Fruit fly (Drosophila melanogaster): ENCODE data around the gene BBS5.

BBS5 gene

DNA sequence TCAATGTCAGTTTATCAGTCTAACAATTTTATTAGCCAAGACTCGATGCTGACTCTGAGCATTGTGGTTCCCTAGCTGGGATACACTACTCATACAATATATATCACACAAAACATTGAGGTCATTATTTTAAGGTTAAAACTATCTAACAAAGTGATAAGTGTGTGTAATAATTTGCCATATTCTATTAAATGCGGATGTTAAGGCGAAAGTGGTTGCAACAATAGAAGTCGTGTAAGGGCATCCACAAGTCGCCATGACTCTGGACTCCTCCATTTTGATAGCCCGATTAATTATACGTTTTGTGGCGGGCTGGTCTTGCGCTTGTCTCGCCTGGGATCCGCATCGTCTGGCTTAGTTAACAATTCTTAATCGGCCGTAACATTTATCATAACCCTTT is 30.7 kb downstream of the BBS5 start (continued):
- TF ChIP-seq CG14667 (GFP tag; IDR thresholded peaks at IDR 0.05) = no peak; the same call in 1 of the 2 replicates
- peak; percentile 68 for TF ChIP-seq oc (tag; optimal IDR thresholded peaks at IDR 0.05)
- no peak for TF ChIP-seq CG30020 (tag; optimal IDR thresholded peaks at IDR 0.05)
- no peak for TF ChIP-seq NC2α (GFP tag; optimal IDR thresholded peaks at IDR 0.05)
- no peak for TF ChIP-seq CG2889 (GFP tag; IDR thresholded peaks at IDR 0.05)
- no peak for TF ChIP-seq sim (GFP tag; IDR thresholded peaks at IDR 0.05)
- peak; percentile 37 for TF ChIP-seq gcm (GFP tag; optimal IDR thresholded peaks at IDR 0.05)
- 0 out of 3 replicates have a peak, but pooled peaks have one; percentile 37 for TF ChIP-seq otp (GFP tag; IDR thresholded peaks at IDR 0.05)
- TF ChIP-seq CG4707 (GFP tag; optimal IDR thresholded peaks at IDR 0.05) = no peak
- no peak for TF ChIP-seq fu2 (GFP tag; optimal IDR thresholded peaks at IDR 0.05)
- no peak for TF ChIP-seq C15 (GFP tag; IDR thresholded peaks at IDR 0.05)
- no peak for TF ChIP-seq CG13296 (GFP tag; optimal IDR thresholded peaks at IDR 0.05)
- TF ChIP-seq btn (GFP tag; optimal IDR thresholded peaks at IDR 0.05) = no peak
- no peak for TF ChIP-seq org-1 (GFP tag; optimal IDR thresholded peaks at IDR 0.05)
- no peak for TF ChIP-seq Ada2b (GFP tag; IDR thresholded peaks at IDR 0.05)
- TF ChIP-seq CG8290 (GFP tag; optimal IDR thresholded peaks at IDR 0.05) = no peak
- no peak for TF ChIP-seq CG8290 (tag; optimal IDR thresholded peaks at IDR 0.05)
- 0 out of 3 replicates have a peak, but pooled peaks have one; percentile 5 for TF ChIP-seq gce (GFP tag; IDR thresholded peaks at IDR 0.05)
- peak; percentile 48; the same call in 1 of the 3 replicates for TF ChIP-seq croc (GFP tag; conservative IDR thresholded peaks at IDR 0.05)
- TF ChIP-seq lab (GFP tag; optimal IDR thresholded peaks at IDR 0.05) = no peak
- no peak for TF ChIP-seq NK7.1 (GFP tag; optimal IDR thresholded peaks at IDR 0.05)
- TF ChIP-seq bsh (GFP tag; optimal IDR thresholded peaks at IDR 0.05) = peak in 1 of 2 experiments; percentile 79
- TF ChIP-seq CG10462 (GFP tag; optimal IDR thresholded peaks at IDR 0.05) = peak; percentile 9
- TF ChIP-seq Nf-YB (GFP tag; optimal IDR thresholded peaks at IDR 0.05) = no peak
- no peak for TF ChIP-seq CG7963 (GFP tag; IDR thresholded peaks at IDR 0.05; ENCODE audit: partially characterized antibody)
- no peak for TF ChIP-seq h (optimal IDR thresholded peaks at IDR 0.05)
- TF ChIP-seq ems (GFP tag; optimal IDR thresholded peaks at IDR 0.05) = peak; percentile 8
- TF ChIP-seq CG15514 (GFP tag; optimal IDR thresholded peaks at IDR 0.05) = no peak
- TF ChIP-seq kni (GFP tag; optimal IDR thresholded peaks at IDR 0.05) = peak; percentile 35
- no peak for TF ChIP-seq eyg (GFP tag; optimal IDR thresholded peaks at IDR 0.05)
- TF ChIP-seq CG3065 (GFP tag; optimal IDR thresholded peaks at IDR 0.05) = no peak
- no peak for TF ChIP-seq CG31388 (GFP tag; optimal IDR thresholded peaks at IDR 0.05)
- TF ChIP-seq pfk (GFP tag; optimal IDR thresholded peaks at IDR 0.05) = no peak
- TF ChIP-seq gsb-n (tag; optimal IDR thresholded peaks at IDR 0.05) = peak; percentile 65
- peak; percentile 1 for TF ChIP-seq CG1647 (GFP tag; optimal IDR thresholded peaks at IDR 0.05)
- peak; percentile 52 for TF ChIP-seq Oli (tag; optimal IDR thresholded peaks at IDR 0.05)
- no peak for TF ChIP-seq CG7271 (tag; optimal IDR thresholded peaks at IDR 0.05)
- TF ChIP-seq CG2712 (tag; optimal IDR thresholded peaks at IDR 0.05) = peak; percentile 77
- peak; percentile 58 for TF ChIP-seq HLH3B (GFP tag; IDR thresholded peaks at IDR 0.05)
- peak; percentile 84 for TF ChIP-seq CG1603 (tag; optimal IDR thresholded peaks at IDR 0.05)
- TF ChIP-seq CG42726 (GFP tag; IDR thresholded peaks at IDR 0.05; ENCODE audit: partially characterized antibody) = no peak
- no peak for TF ChIP-seq CG4328 (GFP tag; optimal IDR thresholded peaks at IDR 0.05)
- peak; percentile 60; the same call in 2 of the 3 replicates for TF ChIP-seq zfh1 (GFP tag; IDR thresholded peaks at IDR 0.05)
- no peak for TF ChIP-seq Hand (GFP tag; optimal IDR thresholded peaks at IDR 0.05)
- no peak for TF ChIP-seq PHDP (tag; optimal IDR thresholded peaks at IDR 0.05)
- no peak for TF ChIP-seq Usf (GFP tag; optimal IDR thresholded peaks at IDR 0.05)
- no peak for TF ChIP-seq z (GFP tag; IDR thresholded peaks at IDR 0.05)
- no peak for TF ChIP-seq BEAF-32 (GFP tag; optimal IDR thresholded peaks at IDR 0.05)
- TF ChIP-seq Sox100B (GFP tag; optimal IDR thresholded peaks at IDR 0.05) = peak; percentile 15
- peak; percentile 47 for TF ChIP-seq ATbp (GFP tag; optimal IDR thresholded peaks at IDR 0.05)
- TF ChIP-seq prd (optimal IDR thresholded peaks at IDR 0.05) = no peak
- TF ChIP-seq prd (GFP tag; IDR thresholded peaks at IDR 0.05) = peak; percentile 67; the same call in 2 of the 3 replicates
